Fruit fly (Drosophila melanogaster) whole organism, embryonic: ENCODE data around the gene Sf3a2.

Experiments
- CG16863 ChIP-seq: fragments of 200-800 bp; sonication (Bioruptor generic); optimal IDR thresholded peaks from 3 replicates; lab custom pipeline; 2016; ENCODE audit warnings: missing biosample characterization, missing genetic modification characterization
- CG2712 ChIP-seq: fragments of 200-800 bp; optimal IDR thresholded peaks from 3 replicates; lab custom pipeline; 2019; ENCODE audit warnings: missing biosample characterization, mild to moderate bottlenecking, missing genetic modification characterization, moderate library complexity
- chn ChIP-seq: fragments of 200-800 bp; sonication (Bioruptor generic); optimal IDR thresholded peaks from 2 replicates; lab custom pipeline; 2016; ENCODE audit warnings: missing biosample characterization, missing genetic modification characterization
- dan ChIP-seq: fragments of 200-800 bp; sonication (Bioruptor generic); IDR thresholded peaks from 2 replicates; pipeline ENCODE4 v1.3.6; 2022; ENCODE audit warnings: missing biosample characterization, missing genetic modification characterization
- kah ChIP-seq: fragments of 200-800 bp; sonication (Bioruptor generic); optimal IDR thresholded peaks from 2 replicates; lab custom pipeline; 2018; ENCODE audit warnings: missing biosample characterization, mild to moderate bottlenecking, missing genetic modification characterization

dm6 chr3L:12798795-12799311, 15.0 kb downstream of the Sf3a2 start:
- no peak for TF ChIP-seq dan
- TF ChIP-seq CG2712 (tag; lab: Kevin White, UChicago): peak; percentile 38
- TF ChIP-seq chn (GFP tag; lab: Kevin White, UChicago): no peak
- TF ChIP-seq CG16863 (GFP tag; lab: Kevin White, UChicago): peak; percentile 13
- TF ChIP-seq kah (GFP tag; lab: Kevin White, UChicago): no peak
